Fruit fly (Drosophila melanogaster): ENCODE results near the gene Patsas.

dm6 chr2L:12065683-12066386 is 37.2 kb downstream of the Patsas start:
- TF ChIP-seq Myc (optimal IDR thresholded peaks at IDR 0.05) (no peak), ttk (optimal IDR thresholded peaks at IDR 0.05) (no peak), Sin3A (optimal IDR thresholded peaks at IDR 0.05) (no peak), psq (optimal IDR thresholded peaks at IDR 0.05) (no peak), insv (optimal IDR thresholded peaks at IDR 0.05) (no peak), h (optimal IDR thresholded peaks at IDR 0.05) (no peak)
